Fruit fly (Drosophila melanogaster) whole organism, prepupa: ENCODE results near the gene CG11927.

Source experiments
- CG8119 ChIP-seq: fragments of 200-800 bp; sonication (Bioruptor generic); IDR thresholded peaks from 3 replicates; pipeline ENCODE4 v1.3.6; 2022; ENCODE audit warnings: missing biosample characterization, missing genetic modification characterization
- CG8632 ChIP-seq: fragments of 200-800 bp; sonication (Bioruptor generic); optimal IDR thresholded peaks from 3 replicates; lab custom pipeline; 2016; ENCODE audit warnings: missing biosample characterization, missing genetic modification characterization
- Eip75B ChIP-seq: fragments of 200-800 bp; sonication (Bioruptor generic); optimal IDR thresholded peaks from 3 replicates; lab custom pipeline; 2016; ENCODE audit warnings: missing biosample characterization, missing genetic modification characterization
- Ets96B ChIP-seq: fragments of 200-800 bp; optimal IDR thresholded peaks from 2 replicates; lab custom pipeline; 2019; ENCODE audit warnings: missing biosample characterization, mild to moderate bottlenecking, missing genetic modification characterization, moderate library complexity
- Sox102F ChIP-seq: fragments of 200-800 bp; sonication (Bioruptor generic); optimal IDR thresholded peaks from 2 replicates; lab custom pipeline; 2016; ENCODE audit warnings: missing biosample characterization, mild to moderate bottlenecking, missing genetic modification characterization
- Sox15 ChIP-seq: fragments of 200-800 bp; sonication (Bioruptor generic); optimal IDR thresholded peaks from 3 replicates; lab custom pipeline; 2016; ENCODE audit warnings: missing biosample characterization, missing genetic modification characterization
- achi ChIP-seq: fragments of 200-800 bp; sonication (Bioruptor generic); optimal IDR thresholded peaks from 3 replicates; lab custom pipeline; 2016; ENCODE audit warnings: missing biosample characterization, missing genetic modification characterization
- acj6 ChIP-seq: fragments of 200-800 bp; sonication (Bioruptor generic); optimal IDR thresholded peaks from 3 replicates; lab custom pipeline; 2016; ENCODE audit warnings: missing biosample characterization, missing genetic modification characterization
- esn ChIP-seq: fragments of 200-800 bp; sonication (Bioruptor generic); optimal IDR thresholded peaks from 2 replicates; lab custom pipeline; 2016; ENCODE audit warnings: missing biosample characterization, mild to moderate bottlenecking, missing genetic modification characterization, moderate library complexity
- salr ChIP-seq, 2 experiments: fragments of 200-800 bp; sonication (Bioruptor generic); optimal IDR thresholded peaks; 3 replicates each; lab custom pipeline; 2016 to 2018; ENCODE audit warnings: missing biosample characterization in 2 of 2, missing genetic modification characterization in 2 of 2, mild to moderate bottlenecking in 1 of 2
- topi ChIP-seq: fragments of 200-800 bp; sonication (Bioruptor generic); optimal IDR thresholded peaks from 3 replicates; lab custom pipeline; 2016; ENCODE audit warnings: missing biosample characterization, missing genetic modification characterization

CG11927 gene

dm6 chr2L:4898165-4898564, 50.6 kb downstream of the CG11927 start:
- TF ChIP-seq CG8119 (no peak), Ets96B (tag; lab: Kevin White, UChicago) (no peak), topi (GFP tag; lab: Kevin White, UChicago) (no peak), salr (GFP tag; optimal IDR thresholded peaks at IDR 0.05; lab: Kevin White, UChicago) (no peak), Sox15 (GFP tag; lab: Kevin White, UChicago) (no peak), esn (no peak), achi (GFP tag; lab: Kevin White, UChicago) (no peak), Eip75B (GFP tag; lab: Kevin White, UChicago) (no peak), CG8632 (no peak), Sox102F (GFP tag; lab: Kevin White, UChicago) (no peak), acj6 (GFP tag; lab: Kevin White, UChicago) (no peak)
- TF ChIP-seq, all 60 proteins: peak for 0
